Fruit fly (Drosophila melanogaster): ENCODE data around the gene vilya.

DNA sequence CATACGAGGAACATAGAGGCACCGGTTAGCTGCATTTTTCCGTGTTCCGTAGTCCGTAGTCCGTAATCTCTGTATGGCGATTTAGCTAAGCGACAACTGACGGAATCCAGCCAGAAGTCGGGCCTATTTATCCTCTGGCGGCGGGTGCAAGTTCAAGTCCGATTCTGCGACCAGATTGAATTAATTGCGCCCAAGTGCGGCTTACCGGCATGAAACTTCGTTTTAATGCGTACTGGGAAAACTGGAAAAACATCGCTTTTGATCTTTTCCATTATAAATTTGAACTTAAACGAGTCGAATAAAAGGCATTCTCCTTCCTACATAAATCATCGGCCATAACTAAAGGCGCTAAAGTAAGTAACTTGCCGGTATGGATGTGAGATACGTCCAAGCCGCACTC is 32.7 kb upstream of the vilya start, which contains the start of gene dyw:
- TF ChIP-seq CG11085 (GFP tag; IDR thresholded peaks at IDR 0.05) (no peak), CG6175 (GFP tag; IDR thresholded peaks at IDR 0.05) (no peak), Nf-YA (GFP tag; IDR thresholded peaks at IDR 0.05) (no peak)
